Fruit fly (Drosophila melanogaster) whole organism, embryonic: ENCODE data around the gene fne.

Experiments
- ATbp ChIP-seq: fragments of 200-800 bp; sonication (Bioruptor generic); optimal IDR thresholded peaks from 2 replicates; lab custom pipeline; 2017; ENCODE audit warnings: missing biosample characterization, mild to moderate bottlenecking, missing genetic modification characterization, missing genetic modification reagents
- CG10462 ChIP-seq: fragments of 200-800 bp; sonication (Bioruptor generic); optimal IDR thresholded peaks from 2 replicates; lab custom pipeline; 2016; ENCODE audit warnings: missing biosample characterization, missing genetic modification characterization
- CG10959 ChIP-seq: fragments of 200-800 bp; sonication (Bioruptor generic); IDR thresholded peaks from 2 replicates; pipeline ENCODE4 v1.3.6; 2022; ENCODE audit warnings: missing biosample characterization, missing genetic modification characterization
- CG12391 ChIP-seq: fragments of 200-800 bp; sonication (Bioruptor generic); optimal IDR thresholded peaks from 3 replicates; lab custom pipeline; 2018; ENCODE audit warnings: missing biosample characterization, mild to moderate bottlenecking, missing genetic modification characterization, moderate library complexity
- CG13424 ChIP-seq: fragments of 200-800 bp; sonication (Bioruptor generic); optimal IDR thresholded peaks from 2 replicates; lab custom pipeline; 2019; ENCODE audit warnings: missing biosample characterization, mild to moderate bottlenecking, missing genetic modification characterization, moderate library complexity
- CG14050 ChIP-seq: fragments of 200-800 bp; sonication (Bioruptor generic); IDR thresholded peaks from 3 replicates; pipeline ENCODE4 v1.3.6; 2022; ENCODE audit warnings: missing biosample characterization, missing genetic modification characterization
- CG17328 ChIP-seq: fragments of 200-800 bp; sonication (Bioruptor generic); IDR thresholded peaks from 2 replicates; pipeline ENCODE4 v1.3.6; 2022; ENCODE audit warnings: missing biosample characterization, missing genetic modification characterization
- CG18476 ChIP-seq: fragments of 200-800 bp; sonication (Bioruptor generic); optimal IDR thresholded peaks from 2 replicates; lab custom pipeline; 2016; ENCODE audit warnings: missing biosample characterization, mild to moderate bottlenecking, missing genetic modification characterization
- CG2712 ChIP-seq: fragments of 200-800 bp; optimal IDR thresholded peaks from 3 replicates; lab custom pipeline; 2019; ENCODE audit warnings: missing biosample characterization, mild to moderate bottlenecking, missing genetic modification characterization, moderate library complexity
- CG32767 ChIP-seq: fragments of 200-800 bp; sonication (Bioruptor generic); IDR thresholded peaks from 2 replicates; pipeline ENCODE4 v1.3.6; 2022; ENCODE audit warnings: missing biosample characterization, missing genetic modification characterization
- CG32772 ChIP-seq: fragments of 200-800 bp; sonication (Bioruptor generic); IDR thresholded peaks from 2 replicates; pipeline ENCODE4 v1.3.6; 2022; ENCODE audit warnings: missing biosample characterization, missing genetic modification characterization
- CG3281 ChIP-seq: fragments of 200-800 bp; sonication (Bioruptor generic); optimal IDR thresholded peaks from 3 replicates; lab custom pipeline; 2017; ENCODE audit warnings: missing biosample characterization, mild to moderate bottlenecking, missing genetic modification characterization
- CG4404 ChIP-seq: fragments of 200-800 bp; sonication (Bioruptor generic); IDR thresholded peaks from 2 replicates; pipeline ENCODE4 v1.3.6; 2022; ENCODE audit warnings: missing biosample characterization, missing genetic modification characterization
- CG6689 ChIP-seq: fragments of 200-800 bp; sonication (Bioruptor generic); IDR thresholded peaks from 2 replicates; pipeline ENCODE4 v1.3.6; 2022; ENCODE audit warnings: missing biosample characterization, missing genetic modification characterization
- CG7556 ChIP-seq: fragments of 200-800 bp; sonication (Bioruptor generic); optimal IDR thresholded peaks from 2 replicates; lab custom pipeline; 2017; ENCODE audit warnings: missing biosample characterization, mild to moderate bottlenecking, missing genetic modification characterization
- CG9876 ChIP-seq: fragments of 200-800 bp; sonication (Bioruptor generic); optimal IDR thresholded peaks from 2 replicates; lab custom pipeline; 2016; ENCODE audit warnings: missing biosample characterization, missing genetic modification characterization
- CG9932 ChIP-seq: fragments of 200-800 bp; sonication (Bioruptor generic); IDR thresholded peaks from 2 replicates; pipeline ENCODE4 v1.3.6; 2022; ENCODE audit warnings: missing biosample characterization, missing genetic modification characterization
- Dbx ChIP-seq: fragments of 200-800 bp; sonication (Bioruptor generic); IDR thresholded peaks from 3 replicates; pipeline ENCODE4 v1.3.6; 2022; ENCODE audit warnings: missing biosample characterization, missing genetic modification characterization
- Dek ChIP-seq: fragments of 200-800 bp; sonication (Bioruptor generic); optimal IDR thresholded peaks from 3 replicates; lab custom pipeline; 2019; ENCODE audit warnings: missing biosample characterization, mild to moderate bottlenecking, missing genetic modification characterization, moderate library complexity
- Drgx ChIP-seq: fragments of 200-800 bp; sonication (Bioruptor generic); IDR thresholded peaks from 2 replicates; pipeline ENCODE4 v1.3.6; 2022; ENCODE audit warnings: missing biosample characterization, missing genetic modification characterization
- E2f2 ChIP-seq: fragments of 200-800 bp; sonication (Bioruptor generic); IDR thresholded peaks from 2 replicates; pipeline ENCODE4 v1.3.6; 2022; ENCODE audit warnings: missing biosample characterization, missing genetic modification characterization
- Fer3 ChIP-seq: fragments of 200-800 bp; sonication (Bioruptor generic); optimal IDR thresholded peaks from 2 replicates; lab custom pipeline; 2018; ENCODE audit warnings: missing biosample characterization, mild to moderate bottlenecking, missing genetic modification characterization, moderate library complexity
- Hmr ChIP-seq: fragments of 200-800 bp; sonication (Bioruptor generic); optimal IDR thresholded peaks from 3 replicates; lab custom pipeline; 2017; ENCODE audit warnings: mild to moderate bottlenecking, missing biosample characterization, missing genetic modification reagents, missing genetic modification characterization
- Jarid2 ChIP-seq: fragments of 200-800 bp; sonication (Bioruptor generic); optimal IDR thresholded peaks from 3 replicates; lab custom pipeline; 2017; ENCODE audit warnings: mild to moderate bottlenecking, missing biosample characterization, missing genetic modification reagents, missing genetic modification characterization
- Med ChIP-seq: fragments of 200-800 bp; sonication (Bioruptor generic); peaks from one replicate; lab custom pipeline; 2016; ENCODE audit warnings: missing biosample characterization, missing genetic modification characterization, mild to moderate bottlenecking, inconsistent platforms, moderate library complexity
- Meics ChIP-seq: fragments of 200-800 bp; sonication (Bioruptor generic); optimal IDR thresholded peaks from 2 replicates; lab custom pipeline; 2017; ENCODE audit warnings: missing biosample characterization, mild to moderate bottlenecking, missing genetic modification characterization
- Mrtf ChIP-seq: fragments of 200-800 bp; sonication (Bioruptor generic); IDR thresholded peaks from 3 replicates; pipeline ENCODE4 v1.3.6; 2022; ENCODE audit warnings: missing biosample characterization, missing genetic modification characterization
- NC2β ChIP-seq: fragments of 200-800 bp; sonication (Bioruptor generic); optimal IDR thresholded peaks from 2 replicates; lab custom pipeline; 2016; ENCODE audit warnings: missing biosample characterization, missing genetic modification characterization
- Nf-YA ChIP-seq: fragments of 200-800 bp; sonication (Bioruptor generic); IDR thresholded peaks from 2 replicates; pipeline ENCODE4 v1.3.6; 2022; ENCODE audit warnings: missing biosample characterization, missing genetic modification characterization
- Nf-YB ChIP-seq: fragments of 200-800 bp; sonication (Bioruptor generic); optimal IDR thresholded peaks from 3 replicates; lab custom pipeline; 2019; ENCODE audit warnings: missing biosample characterization, mild to moderate bottlenecking, missing genetic modification characterization, moderate library complexity
- Opbp ChIP-seq: fragments of 200-800 bp; sonication (Bioruptor generic); IDR thresholded peaks from 3 replicates; pipeline ENCODE4 v1.3.6; 2022; ENCODE audit warnings: missing biosample characterization, missing genetic modification characterization; ENCODE audit not compliant: partially characterized antibody
- Optix ChIP-seq: fragments of 200-800 bp; sonication (Bioruptor generic); IDR thresholded peaks from 3 replicates; pipeline ENCODE4 v1.3.6; 2022; ENCODE audit warnings: missing biosample characterization, missing genetic modification characterization
- Sry-δ ChIP-seq: fragments of 200-800 bp; sonication (Bioruptor generic); optimal IDR thresholded peaks from 2 replicates; lab custom pipeline; 2016; ENCODE audit warnings: missing biosample characterization, missing genetic modification characterization
- al ChIP-seq: fragments of 200-800 bp; sonication (Bioruptor generic); IDR thresholded peaks from 2 replicates; pipeline ENCODE4 v1.3.6; 2022; ENCODE audit warnings: missing biosample characterization, missing genetic modification characterization
- aop ChIP-seq: fragments of 200-800 bp; sonication (Bioruptor generic); IDR thresholded peaks from 2 replicates; pipeline ENCODE4 v1.3.6; 2022; ENCODE audit warnings: missing biosample characterization, missing genetic modification characterization
- bab2 ChIP-seq: fragments of 200-800 bp; sonication (Bioruptor generic); optimal IDR thresholded peaks from 2 replicates; lab custom pipeline; 2016; ENCODE audit warnings: missing biosample characterization, missing genetic modification characterization
- bigmax ChIP-seq: fragments of 200-800 bp; sonication (Bioruptor generic); optimal IDR thresholded peaks from 2 replicates; lab custom pipeline; 2018; ENCODE audit warnings: missing biosample characterization, mild to moderate bottlenecking, missing genetic modification characterization
- caup ChIP-seq: fragments of 200-800 bp; sonication (Bioruptor generic); optimal IDR thresholded peaks from 3 replicates; lab custom pipeline; 2017; ENCODE audit warnings: missing biosample characterization, mild to moderate bottlenecking, missing genetic modification characterization, moderate library complexity; ENCODE audit not compliant: severe bottlenecking
- chm ChIP-seq: fragments of 200-800 bp; sonication (Bioruptor generic); IDR thresholded peaks from 2 replicates; pipeline ENCODE4 v1.3.6; 2022; ENCODE audit warnings: missing biosample characterization, missing genetic modification characterization
- dan ChIP-seq: fragments of 200-800 bp; sonication (Bioruptor generic); IDR thresholded peaks from 2 replicates; pipeline ENCODE4 v1.3.6; 2022; ENCODE audit warnings: missing biosample characterization, missing genetic modification characterization
- ewg ChIP-seq: fragments of 200-800 bp; sonication (Bioruptor generic); optimal IDR thresholded peaks from 3 replicates; lab custom pipeline; 2017; ENCODE audit warnings: mild to moderate bottlenecking, missing biosample characterization, missing genetic modification reagents, missing genetic modification characterization
- mld ChIP-seq: fragments of 200-800 bp; sonication (Bioruptor generic); IDR thresholded peaks from 3 replicates; pipeline ENCODE4 v1.3.6; 2022; ENCODE audit warnings: missing biosample characterization, missing genetic modification characterization; ENCODE audit not compliant: partially characterized antibody
- otp ChIP-seq: fragments of 200-800 bp; sonication (Bioruptor generic); IDR thresholded peaks from 3 replicates; pipeline ENCODE4, ENCODE4 v1.3.6; 2022; ENCODE audit warnings: missing biosample characterization, missing genetic modification characterization
- pb ChIP-seq: fragments of 200-800 bp; sonication (Bioruptor generic); optimal IDR thresholded peaks from 3 replicates; lab custom pipeline; 2016; ENCODE audit warnings: missing biosample characterization, missing genetic modification characterization
- phol ChIP-seq: fragments of 200-800 bp; sonication (Bioruptor generic); optimal IDR thresholded peaks from 3 replicates; lab custom pipeline; 2018; ENCODE audit warnings: missing biosample characterization, mild to moderate bottlenecking, missing genetic modification characterization, moderate library complexity
- seq ChIP-seq: fragments of 200-800 bp; sonication (Bioruptor generic); IDR thresholded peaks from 2 replicates; pipeline ENCODE4 v1.3.6; 2022; ENCODE audit warnings: missing biosample characterization, missing genetic modification characterization
- tin ChIP-seq: fragments of 200-800 bp; sonication (Bioruptor generic); optimal IDR thresholded peaks from 3 replicates; lab custom pipeline; 2016; ENCODE audit warnings: missing biosample characterization, missing genetic modification characterization
- tup ChIP-seq: fragments of 200-800 bp; sonication (Bioruptor generic); optimal IDR thresholded peaks from 2 replicates; lab custom pipeline; 2016; ENCODE audit warnings: missing biosample characterization, mild to moderate bottlenecking, missing genetic modification characterization, moderate library complexity

fne gene

DNA sequence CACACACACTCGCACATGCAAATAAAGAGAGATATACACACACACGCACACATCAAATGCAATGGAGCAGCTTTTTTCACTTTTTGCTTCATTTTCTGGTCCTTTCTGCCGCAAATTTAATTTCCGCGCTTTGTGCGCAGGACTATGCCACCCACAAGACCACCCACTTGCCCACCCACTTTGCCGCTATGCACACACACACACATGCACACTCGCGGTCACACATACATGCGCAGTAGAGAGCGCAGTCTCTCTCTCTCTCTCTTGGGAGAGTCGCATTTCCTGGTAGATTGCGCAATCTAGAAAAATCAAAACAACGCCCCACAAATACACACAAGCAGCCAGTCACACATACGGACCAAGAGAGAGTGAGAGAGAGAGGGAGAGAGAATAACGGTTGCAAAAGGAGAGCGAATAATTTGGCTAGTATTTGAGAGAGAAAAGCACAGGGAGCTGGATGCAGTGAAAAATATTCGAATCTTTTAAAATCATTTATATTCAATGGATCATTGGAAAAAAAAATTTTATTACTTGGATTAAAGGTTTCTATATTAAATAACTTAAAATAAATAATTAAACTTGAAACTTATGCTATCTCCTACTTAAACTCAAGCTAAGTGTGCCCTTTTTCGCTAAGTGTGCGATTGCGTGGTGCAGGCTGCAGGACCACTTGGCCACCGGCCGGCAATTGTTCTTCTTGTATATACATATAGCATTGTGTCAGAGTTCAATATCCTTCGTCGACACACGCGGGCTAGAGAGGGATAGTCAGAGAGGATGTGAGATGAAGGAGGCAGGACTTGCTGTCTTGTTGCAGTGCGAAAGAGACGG is 8.4 kb downstream of the fne start (continued):
- peak; percentile 33 for TF ChIP-seq CG3281 (GFP tag; lab: Kevin White, UChicago)
- TF ChIP-seq CG9932 (GFP tag; lab: Robert Waterston, UW), result peak; percentile 28; the same call in 1 of the 2 replicates
- TF ChIP-seq tin, result peak; percentile 22
- no peak for TF ChIP-seq bab2 (GFP tag; lab: Kevin White, UChicago)
- peak; percentile 56 for TF ChIP-seq Meics
- TF ChIP-seq CG7556, result peak; percentile 85
- no peak for TF ChIP-seq tup (GFP tag; lab: Kevin White, UChicago)
- TF ChIP-seq pb, result no peak
- peak; percentile 78 for TF ChIP-seq CG6689 (GFP tag; lab: Robert Waterston, UW)
- 0 out of 2 replicates have a peak, but pooled peaks have one; percentile 16 for TF ChIP-seq al
- TF ChIP-seq seq (GFP tag; lab: Robert Waterston, UW), result peak; percentile 42; the same call in 1 of the 2 replicates
- TF ChIP-seq CG17328 (GFP tag; lab: Robert Waterston, UW), result peak; percentile 77
- peak; percentile 62 for TF ChIP-seq E2f2 (GFP tag; lab: Robert Waterston, UW)
- peak; percentile 35 for TF ChIP-seq Nf-YB
- TF ChIP-seq CG32767 (GFP tag; lab: Robert Waterston, UW), result 0 out of 2 replicates have a peak, but pooled peaks have one; percentile 30
- TF ChIP-seq Optix (GFP tag; lab: Robert Waterston, UW), result peak; percentile 33; the same call in 1 of the 3 replicates
- peak; percentile 59 for TF ChIP-seq CG13424 (tag; lab: Kevin White, UChicago)
- TF ChIP-seq Opbp (GFP tag; lab: Robert Waterston, UW), result no peak
- TF ChIP-seq CG10462, result peak; percentile 45
- TF ChIP-seq otp (GFP tag; lab: Robert Waterston, UW), result 0 out of 3 replicates have a peak, but pooled peaks have one; percentile 17
- peak; percentile 69 for TF ChIP-seq CG12391 (tag; lab: Kevin White, UChicago)
- peak; percentile 74 for TF ChIP-seq CG2712
- TF ChIP-seq CG10959, result peak; percentile 72
- TF ChIP-seq ewg (GFP tag; lab: Kevin White, UChicago), result peak; percentile 84
- TF ChIP-seq chm, result peak; percentile 58; the same call in 1 of the 2 replicates
- TF ChIP-seq Dek (tag; lab: Kevin White, UChicago), result peak; percentile 31
- TF ChIP-seq Med (GFP tag; lab: Kevin White, UChicago), result peak; percentile 41
- peak; percentile 37 for TF ChIP-seq caup (GFP tag; lab: Kevin White, UChicago)
- peak; percentile 55 for TF ChIP-seq phol
- peak; percentile 70 for TF ChIP-seq CG32772 (GFP tag; lab: Robert Waterston, UW)
- peak; percentile 50 for TF ChIP-seq ATbp
- 0 out of 2 replicates have a peak, but pooled peaks have one; percentile 10 for TF ChIP-seq dan (GFP tag; lab: Robert Waterston, UW)
- TF ChIP-seq Hmr (GFP tag; lab: Kevin White, UChicago), result peak; percentile 60
- TF ChIP-seq Sry-δ, result no peak
- TF ChIP-seq Mrtf (GFP tag; lab: Robert Waterston, UW), result peak; percentile 19; the same call in 1 of the 3 replicates
- TF ChIP-seq mld (GFP tag; lab: Robert Waterston, UW), result no peak
- TF ChIP-seq aop, result no peak
- TF ChIP-seq CG18476 (GFP tag; lab: Kevin White, UChicago), result no peak
- peak; percentile 39; the same call in 1 of the 2 replicates for TF ChIP-seq Drgx (GFP tag; lab: Robert Waterston, UW)
- TF ChIP-seq CG4404, result peak; percentile 76
- peak; percentile 62 for TF ChIP-seq Nf-YA (GFP tag; lab: Robert Waterston, UW)
- peak; percentile 54; the same call in 1 of the 3 replicates for TF ChIP-seq Dbx
- no peak for TF ChIP-seq CG9876 (GFP tag; lab: Kevin White, UChicago)
- TF ChIP-seq Jarid2 (GFP tag; lab: Kevin White, UChicago), result no peak
- no peak for TF ChIP-seq bigmax (GFP tag; lab: Kevin White, UChicago)
- peak; percentile 29; the same call in 2 of the 3 replicates for TF ChIP-seq CG14050 (GFP tag; lab: Robert Waterston, UW)
- peak; percentile 25 for TF ChIP-seq Fer3 (tag; lab: Kevin White, UChicago)
- TF ChIP-seq NC2β (GFP tag; lab: Kevin White, UChicago), result no peak
